Worm (Caenorhabditis elegans) whole organism, early embryonic: ENCODE results near the gene W06G6.9.

Source experiments
- B0310.2 ChIP-seq: sonication (generic microtip); optimal IDR thresholded peaks from 2 replicates; lab custom pipeline; 2016; ENCODE audit warnings: mild to moderate bottlenecking, missing genetic modification characterization, missing compliant biosample characterization
- F13C5.2 ChIP-seq: sonication (generic microtip); optimal IDR thresholded peaks from 2 replicates; lab custom pipeline; 2017; ENCODE audit warnings: mild to moderate bottlenecking, missing genetic modification characterization, inconsistent platforms, missing compliant biosample characterization
- aly-1 ChIP-seq: sonication (generic microtip); optimal IDR thresholded peaks from 2 replicates; lab custom pipeline; 2016; ENCODE audit warnings: missing genetic modification characterization, missing compliant biosample characterization
- ama-1 ChIP-seq: fragments of 150-350 bp; optimal IDR thresholded peaks from 2 replicates; lab custom pipeline; 2014
- ceh-13 ChIP-seq: fragments of 200-800 bp; sonication (Bioruptor generic); optimal IDR thresholded peaks from 2 replicates; lab custom pipeline; 2018; ENCODE audit warnings: mild to moderate bottlenecking, missing genetic modification characterization, missing compliant biosample characterization
- ceh-36 ChIP-seq: sonication (generic microtip); optimal IDR thresholded peaks from 2 replicates; lab custom pipeline; 2016; ENCODE audit warnings: missing genetic modification characterization, inconsistent platforms, missing compliant biosample characterization
- ets-7 ChIP-seq: sonication (generic microtip); optimal IDR thresholded peaks from 2 replicates; lab custom pipeline; 2016; ENCODE audit warnings: missing genotype, missing genetic modification characterization, missing compliant biosample characterization
- flt-1 ChIP-seq: fragments of 200-800 bp; sonication (Bioruptor generic); IDR thresholded peaks from 2 replicates; pipeline ENCODE4 v1.3.6; 2022; ENCODE audit warnings: missing genetic modification characterization, missing compliant biosample characterization
- hmbx-1 ChIP-seq: sonication (generic microtip); optimal IDR thresholded peaks from 2 replicates; lab custom pipeline; 2016; ENCODE audit warnings: mild to moderate bottlenecking, missing genetic modification characterization, missing compliant biosample characterization
- hnd-1 ChIP-seq: sonication (generic microtip); optimal IDR thresholded peaks from 2 replicates; lab custom pipeline; 2016; ENCODE audit warnings: missing genetic modification characterization, missing compliant biosample characterization
- pes-1 ChIP-seq: fragments of 200-800 bp; sonication (Bioruptor generic); IDR thresholded peaks from 2 replicates; pipeline ENCODE4 v1.3.6; 2022; ENCODE audit warnings: missing genetic modification reagents, missing genetic modification characterization, missing compliant biosample characterization
- tbx-11 ChIP-seq: fragments of 200-800 bp; sonication (Bioruptor generic); IDR thresholded peaks from 2 replicates; pipeline ENCODE4 v1.3.6; 2022; ENCODE audit warnings: missing genetic modification characterization, missing compliant biosample characterization
- tbx-37 ChIP-seq: fragments of 200-800 bp; sonication (Bioruptor generic); conservative IDR thresholded peaks from 2 replicates; pipeline ENCODE4 v1.3.6; 2022; ENCODE audit warnings: missing genetic modification reagents, missing genetic modification characterization, missing compliant biosample characterization
- tra-4 ChIP-seq: sonication (generic microtip); optimal IDR thresholded peaks from 2 replicates; lab custom pipeline; 2017; ENCODE audit warnings: missing genetic modification characterization, missing compliant biosample characterization

ce11 chrV:16682886-16683285, 36.6 kb upstream of the W06G6.9 start, which contains the start of gene srw-36:
- TF ChIP-seq aly-1 (tag; lab: Kevin White, UChicago) (no peak), tbx-11 (GFP tag; lab: Robert Waterston, UW) (no peak), ama-1 (lab: Kevin White, UChicago) (no peak), ceh-13 (no peak), F13C5.2 (no peak), flt-1 (GFP tag; lab: Robert Waterston, UW) (no peak), hnd-1 (tag; lab: Kevin White, UChicago) (no peak), ceh-36 (tag; lab: Kevin White, UChicago) (no peak), tbx-37 (GFP tag; lab: Robert Waterston, UW) (no peak), tra-4 (tag; lab: Kevin White, UChicago) (no peak), ets-7 (tag; lab: Kevin White, UChicago) (no peak), hmbx-1 (tag; lab: Kevin White, UChicago) (no peak), pes-1 (GFP tag; lab: Robert Waterston, UW) (no peak), B0310.2 (tag; lab: Kevin White, UChicago) (no peak)
